Worm (Caenorhabditis elegans): Measurements from ENCODE around the gene R08A2.2.

DNA sequence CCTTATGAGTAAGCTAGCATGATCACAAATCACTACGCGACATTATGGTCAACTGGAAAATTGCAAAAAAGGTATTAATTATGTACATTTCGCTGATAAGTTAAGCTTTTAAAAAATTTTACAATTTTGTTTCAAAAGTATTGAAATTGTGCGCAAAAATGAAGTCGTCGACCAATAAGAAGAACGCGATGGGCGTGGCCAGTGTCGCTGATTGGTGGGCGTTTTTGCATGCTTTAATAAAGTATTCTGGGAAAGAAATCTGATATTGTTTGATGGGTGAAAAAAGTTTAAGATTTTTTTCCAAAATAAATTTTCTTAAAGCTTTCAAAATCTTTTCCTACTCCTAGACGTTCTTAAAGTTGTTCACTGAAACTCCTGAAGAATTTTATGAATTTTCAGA is 37.2 kb downstream of the R08A2.2 start:
- TF ChIP-seq med-1 (GFP tag; optimal IDR thresholded peaks at IDR 0.05; ENCODE audit: insufficient read depth) (no peak), T22C8.4 (GFP tag; IDR thresholded peaks at IDR 0.05) (no peak), ztf-23 (GFP tag; IDR thresholded peaks at IDR 0.05) (no peak), cog-1 (tag; optimal IDR thresholded peaks at IDR 0.05) (no peak), ref-1 (GFP tag; conservative IDR thresholded peaks at IDR 0.05) (no peak), flt-1 (GFP tag; IDR thresholded peaks at IDR 0.05) (no peak), ztf-29 (GFP tag; IDR thresholded peaks at IDR 0.05) (no peak)

Data from whole organism, midembryonic.